Worm (Caenorhabditis elegans): ENCODE measurements around the gene F11C7.7.

DNA sequence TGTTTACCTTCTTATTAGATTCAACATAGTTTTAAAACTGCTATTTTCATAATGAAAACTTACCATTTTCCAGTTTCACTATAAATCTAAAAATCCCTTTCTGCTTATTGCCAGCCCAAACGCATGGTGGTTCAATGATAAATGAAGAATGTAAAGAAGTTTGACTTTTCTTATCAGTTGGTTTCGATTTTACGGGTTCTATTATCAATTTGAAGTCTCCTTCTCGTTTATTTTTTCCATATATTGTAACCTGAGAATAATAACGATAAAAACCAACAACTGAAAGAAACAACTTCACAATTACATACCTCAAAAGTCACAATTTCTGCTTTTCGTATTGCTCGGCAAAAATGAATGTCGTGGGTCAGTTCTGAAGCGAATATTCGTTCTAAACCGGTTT, 19.4 kb upstream of the F11C7.7 start:
- no peak for TF ChIP-seq madf-5 (GFP tag; IDR thresholded peaks at IDR 0.05)
- TF ChIP-seq ztf-11 (tag; optimal IDR thresholded peaks at IDR 0.05) = no peak
- no peak for TF ChIP-seq nhr-237 (tag; optimal IDR thresholded peaks at IDR 0.05)
- TF ChIP-seq snpc-4 (tag; optimal IDR thresholded peaks at IDR 0.05) = no peak
- no peak for TF ChIP-seq lin-13 (GFP tag; optimal IDR thresholded peaks at IDR 0.05)
- no peak for TF ChIP-seq fkh-10 (GFP tag; optimal IDR thresholded peaks at IDR 0.05)

Data from whole organism, L4 larva.